Fruit fly (Drosophila melanogaster) whole organism, embryonic: ENCODE data around the gene CG5377.

ENCODE experiments used
- CG10274 ChIP-seq: fragments of 200-800 bp; sonication (Bioruptor generic); optimal IDR thresholded peaks from 3 replicates; lab custom pipeline; 2017; ENCODE audit warnings: missing biosample characterization, mild to moderate bottlenecking, missing genetic modification characterization
- CG11456 ChIP-seq: fragments of 200-800 bp; sonication (Bioruptor generic); IDR thresholded peaks from 3 replicates; pipeline ENCODE4 v1.3.6; 2022; ENCODE audit warnings: missing biosample characterization, missing genetic modification characterization
- CG12219 ChIP-seq: fragments of 200-800 bp; sonication (Bioruptor generic); optimal IDR thresholded peaks from 3 replicates; lab custom pipeline; 2018; ENCODE audit warnings: missing biosample characterization, mild to moderate bottlenecking, missing genetic modification characterization
- CG12391 ChIP-seq: fragments of 200-800 bp; sonication (Bioruptor generic); optimal IDR thresholded peaks from 3 replicates; lab custom pipeline; 2018; ENCODE audit warnings: missing biosample characterization, mild to moderate bottlenecking, missing genetic modification characterization, moderate library complexity
- CG15073 ChIP-seq: fragments of 200-800 bp; sonication (Bioruptor generic); optimal IDR thresholded peaks from 2 replicates; lab custom pipeline; 2016; ENCODE audit warnings: missing biosample characterization, missing genetic modification characterization
- CG15696 ChIP-seq: fragments of 200-800 bp; sonication (Bioruptor generic); optimal IDR thresholded peaks from 2 replicates; lab custom pipeline; 2019; ENCODE audit warnings: missing biosample characterization, mild to moderate bottlenecking, missing genetic modification characterization, moderate library complexity
- CG17912 ChIP-seq: fragments of 200-800 bp; sonication (Bioruptor generic); optimal IDR thresholded peaks from 2 replicates; lab custom pipeline; 2018; ENCODE audit warnings: missing biosample characterization, mild to moderate bottlenecking, missing genetic modification characterization
- CG3281 ChIP-seq: fragments of 200-800 bp; sonication (Bioruptor generic); optimal IDR thresholded peaks from 3 replicates; lab custom pipeline; 2017; ENCODE audit warnings: missing biosample characterization, mild to moderate bottlenecking, missing genetic modification characterization
- CG6683 ChIP-seq: fragments of 200-800 bp; sonication (Bioruptor generic); optimal IDR thresholded peaks from 2 replicates; lab custom pipeline; 2017; ENCODE audit warnings: missing biosample characterization, mild to moderate bottlenecking, missing genetic modification characterization, missing genetic modification reagents
- CG6765 ChIP-seq: fragments of 200-800 bp; sonication (Bioruptor generic); optimal IDR thresholded peaks from 3 replicates; lab custom pipeline; 2017; ENCODE audit warnings: missing biosample characterization, mild to moderate bottlenecking, missing genetic modification characterization
- CG7963 ChIP-seq: fragments of 200-800 bp; sonication (Bioruptor generic); IDR thresholded peaks from 3 replicates; pipeline ENCODE4 v1.3.6; 2022; ENCODE audit warnings: missing biosample characterization, missing genetic modification characterization; ENCODE audit not compliant: partially characterized antibody
- CHES-1-like ChIP-seq: fragments of 200-800 bp; sonication (Bioruptor generic); optimal IDR thresholded peaks from 2 replicates; lab custom pipeline; 2016; ENCODE audit warnings: missing biosample characterization, missing genetic modification characterization
- Camta ChIP-seq: fragments of 200-800 bp; sonication (Bioruptor generic); optimal IDR thresholded peaks from 2 replicates; lab custom pipeline; 2016; ENCODE audit warnings: missing biosample characterization, missing genetic modification characterization
- Dp ChIP-seq: fragments of 200-800 bp; sonication (Bioruptor generic); optimal IDR thresholded peaks from 2 replicates; lab custom pipeline; 2018; ENCODE audit warnings: missing biosample characterization, mild to moderate bottlenecking, missing genetic modification characterization, moderate library complexity
- Drgx ChIP-seq: fragments of 200-800 bp; sonication (Bioruptor generic); IDR thresholded peaks from 2 replicates; pipeline ENCODE4 v1.3.6; 2022; ENCODE audit warnings: missing biosample characterization, missing genetic modification characterization
- E2f2 ChIP-seq: fragments of 200-800 bp; sonication (Bioruptor generic); IDR thresholded peaks from 2 replicates; pipeline ENCODE4 v1.3.6; 2022; ENCODE audit warnings: missing biosample characterization, missing genetic modification characterization
- ERR ChIP-seq: fragments of 200-800 bp; sonication (Bioruptor generic); optimal IDR thresholded peaks from 2 replicates; lab custom pipeline; 2016; ENCODE audit warnings: missing biosample characterization, missing genetic modification characterization
- Fer3 ChIP-seq: fragments of 200-800 bp; sonication (Bioruptor generic); optimal IDR thresholded peaks from 2 replicates; lab custom pipeline; 2018; ENCODE audit warnings: missing biosample characterization, mild to moderate bottlenecking, missing genetic modification characterization, moderate library complexity
- Gsc ChIP-seq: fragments of 200-800 bp; sonication (Bioruptor generic); IDR thresholded peaks from 2 replicates; pipeline ENCODE4 v1.3.6; 2022; ENCODE audit warnings: missing biosample characterization, missing genetic modification characterization
- H2.0 ChIP-seq: fragments of 200-800 bp; sonication (Bioruptor generic); IDR thresholded peaks from 2 replicates; pipeline ENCODE4 v1.3.6; 2022; ENCODE audit warnings: missing biosample characterization, missing genetic modification characterization
- HLHmδ ChIP-seq: fragments of 200-800 bp; sonication (Bioruptor generic); optimal IDR thresholded peaks from 2 replicates; lab custom pipeline; 2018; ENCODE audit warnings: missing biosample characterization, mild to moderate bottlenecking, missing genetic modification characterization, moderate library complexity
- Kr ChIP-seq: fragments of 200-800 bp; sonication (Bioruptor generic); optimal IDR thresholded peaks from 2 replicates; lab custom pipeline; 2017; ENCODE audit warnings: missing biosample characterization, mild to moderate bottlenecking, missing genetic modification characterization
- MTF-1 ChIP-seq: fragments of 200-800 bp; sonication (Bioruptor generic); optimal IDR thresholded peaks from 2 replicates; lab custom pipeline; 2018; ENCODE audit warnings: missing biosample characterization, mild to moderate bottlenecking, missing genetic modification characterization, borderline replicate concordance
- Med ChIP-seq: fragments of 200-800 bp; sonication (Bioruptor generic); peaks from one replicate; lab custom pipeline; 2016; ENCODE audit warnings: missing biosample characterization, missing genetic modification characterization, mild to moderate bottlenecking, inconsistent platforms, moderate library complexity
- Side ChIP-seq: fragments of 200-800 bp; sonication (Bioruptor generic); optimal IDR thresholded peaks from 2 replicates; lab custom pipeline; 2016; ENCODE audit warnings: missing biosample characterization, missing genetic modification characterization
- Sox102F ChIP-seq: fragments of 200-800 bp; sonication (Bioruptor generic); optimal IDR thresholded peaks from 2 replicates; lab custom pipeline; 2018; ENCODE audit warnings: missing biosample characterization, mild to moderate bottlenecking, missing genetic modification characterization, moderate library complexity
- Trl ChIP-seq, 3 experiments: fragments of >200 bp in 2 of 3; fragments of 200-800 bp in 1 of 3; sonication (Bioruptor generic) in 1 of 3; optimal IDR thresholded peaks; 2 replicates in 1 of 3; 3 replicates in 2 of 3; lab custom pipeline; 2016 to 2017; ENCODE audit warnings: missing biosample characterization in 1 of 3, missing genetic modification characterization in 1 of 3
- bab2 ChIP-seq: fragments of 200-800 bp; sonication (Bioruptor generic); optimal IDR thresholded peaks from 2 replicates; lab custom pipeline; 2016; ENCODE audit warnings: missing biosample characterization, missing genetic modification characterization
- btn ChIP-seq: fragments of 200-800 bp; sonication (Bioruptor generic); optimal IDR thresholded peaks from 2 replicates; lab custom pipeline; 2016; ENCODE audit warnings: missing biosample characterization, missing genetic modification characterization
- cas ChIP-seq: fragments of 200-800 bp; sonication (Bioruptor generic); IDR thresholded peaks from 2 replicates; pipeline ENCODE4 v1.3.6; 2022; ENCODE audit warnings: missing biosample characterization, missing genetic modification characterization
- fru ChIP-seq: fragments of >200 bp; optimal IDR thresholded peaks from 2 replicates; lab custom pipeline; 2017
- gce ChIP-seq: fragments of 200-800 bp; sonication (Bioruptor generic); IDR thresholded peaks from 3 replicates; pipeline ENCODE4 v1.3.6; 2022; ENCODE audit warnings: missing biosample characterization, missing genetic modification characterization
- gcm2 ChIP-seq: fragments of 200-800 bp; sonication (Bioruptor generic); optimal IDR thresholded peaks from 2 replicates; lab custom pipeline; 2016; ENCODE audit warnings: missing biosample characterization, missing genetic modification characterization
- gem ChIP-seq: fragments of 200-800 bp; sonication (Bioruptor generic); optimal IDR thresholded peaks from 2 replicates; lab custom pipeline; 2019; ENCODE audit warnings: missing biosample characterization, mild to moderate bottlenecking, missing genetic modification characterization, moderate library complexity
- grn ChIP-seq: fragments of 200-800 bp; sonication (Bioruptor generic); optimal IDR thresholded peaks from 3 replicates; lab custom pipeline; 2017; ENCODE audit warnings: missing biosample characterization, missing genetic modification characterization
- gro ChIP-seq: fragments of 200-800 bp; sonication (Bioruptor generic); optimal IDR thresholded peaks from 2 replicates; lab custom pipeline; 2016; ENCODE audit warnings: missing biosample characterization, missing genetic modification characterization
- gt ChIP-seq: fragments of 200-800 bp; sonication (Bioruptor generic); IDR thresholded peaks from 2 replicates; pipeline ENCODE4 v1.3.6; 2022; ENCODE audit warnings: missing biosample characterization, missing genetic modification characterization
- ken ChIP-seq: fragments of 200-800 bp; sonication (Bioruptor generic); IDR thresholded peaks from 3 replicates; pipeline ENCODE4 v1.3.6; 2022; ENCODE audit warnings: missing biosample characterization, missing genetic modification characterization
- knrl ChIP-seq: fragments of 200-800 bp; sonication (Bioruptor generic); IDR thresholded peaks from 3 replicates; pipeline ENCODE4 v1.3.6; 2022; ENCODE audit warnings: missing biosample characterization, missing genetic modification characterization; ENCODE audit not compliant: partially characterized antibody
- nau ChIP-seq: fragments of 200-800 bp; sonication (Bioruptor generic); optimal IDR thresholded peaks from 3 replicates; lab custom pipeline; 2017; ENCODE audit warnings: missing biosample characterization, mild to moderate bottlenecking, missing genetic modification characterization, missing genetic modification reagents
- peb ChIP-seq: fragments of 200-800 bp; sonication (Bioruptor generic); IDR thresholded peaks from 2 replicates; pipeline ENCODE4 v1.3.6; 2022; ENCODE audit warnings: missing biosample characterization, missing genetic modification characterization
- prd ChIP-seq, 3 experiments: fragments of >200 bp in 2 of 3; fragments of 200-800 bp in 1 of 3; sonication (Bioruptor generic) in 1 of 3; optimal IDR thresholded peaks in 2 of 3; IDR thresholded peaks in 1 of 3; 2 replicates in 2 of 3; 3 replicates in 1 of 3; pipeline versions ENCODE4 v1.3.6 to Lab custom; 2017 to 2022; ENCODE audit warnings: missing biosample characterization in 1 of 3, missing genetic modification characterization in 1 of 3
- salm ChIP-seq: fragments of 200-800 bp; sonication (Bioruptor generic); optimal IDR thresholded peaks from 2 replicates; lab custom pipeline; 2018; ENCODE audit warnings: missing biosample characterization, mild to moderate bottlenecking, missing genetic modification characterization
- sd ChIP-seq: fragments of 200-800 bp; sonication (Bioruptor generic); optimal IDR thresholded peaks from 3 replicates; lab custom pipeline; 2018; ENCODE audit warnings: missing biosample characterization, mild to moderate bottlenecking, missing genetic modification characterization, moderate library complexity
- slou ChIP-seq: fragments of 200-800 bp; sonication (Bioruptor generic); optimal IDR thresholded peaks from 3 replicates; lab custom pipeline; 2016; ENCODE audit warnings: missing biosample characterization, missing genetic modification characterization
- sqz ChIP-seq: fragments of 200-800 bp; sonication (Bioruptor generic); optimal IDR thresholded peaks from 3 replicates; lab custom pipeline; 2018; ENCODE audit warnings: missing biosample characterization, mild to moderate bottlenecking, missing genetic modification characterization
- sug ChIP-seq: fragments of 200-800 bp; optimal IDR thresholded peaks from 2 replicates; lab custom pipeline; 2019; ENCODE audit warnings: missing biosample characterization, mild to moderate bottlenecking, missing genetic modification characterization, moderate library complexity
- tgo ChIP-seq: fragments of 200-800 bp; sonication (Bioruptor generic); IDR thresholded peaks from 3 replicates; pipeline ENCODE4 v1.3.6; 2022; ENCODE audit warnings: missing biosample characterization, missing genetic modification characterization
- tio ChIP-seq: fragments of 200-800 bp; sonication (Bioruptor generic); optimal IDR thresholded peaks from 2 replicates; lab custom pipeline; 2017; ENCODE audit warnings: missing biosample characterization, missing genetic modification characterization, inconsistent platforms

The CG5377 gene

DNA sequence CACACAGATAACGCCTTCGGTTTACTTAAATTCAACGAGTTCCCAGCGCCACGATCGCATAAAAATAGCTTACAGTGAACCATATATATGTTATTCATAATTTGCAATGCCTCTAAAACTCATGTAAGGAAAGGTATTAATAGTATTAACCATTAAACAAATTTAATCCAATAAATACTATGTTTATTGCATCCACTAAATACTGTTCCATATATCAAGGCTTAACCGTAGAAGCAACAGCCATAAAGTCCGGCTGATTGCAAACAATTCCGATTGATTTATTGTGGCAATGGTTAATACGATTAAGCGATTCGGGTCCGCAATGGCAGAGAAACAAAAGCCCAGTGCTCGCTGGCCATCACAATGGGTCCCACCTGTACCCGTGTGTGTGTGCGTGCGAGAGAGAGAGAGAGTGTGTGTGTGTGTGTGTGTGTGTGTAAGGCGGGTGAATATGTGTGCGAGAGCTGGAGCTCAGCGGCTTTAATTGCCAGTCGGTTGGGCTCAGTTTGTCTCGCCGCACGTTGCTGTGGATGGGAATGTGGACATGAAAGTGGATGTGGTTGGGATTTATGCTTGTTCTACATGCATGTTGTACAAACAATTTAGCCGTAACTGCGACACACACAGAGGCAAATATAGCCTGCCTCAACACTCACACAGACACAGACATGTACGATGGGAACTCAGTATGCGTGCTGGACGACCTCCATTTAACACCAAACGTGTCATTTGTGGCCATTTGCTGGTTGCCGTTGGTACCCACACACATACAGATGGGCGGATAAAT is 26.8 kb upstream of the CG5377 start (continued):
- TF ChIP-seq gro (GFP tag; lab: Kevin White, UChicago) (no peak), ken (no peak), CG6765 (GFP tag; lab: Kevin White, UChicago) (peak; percentile 7), CG3281 (GFP tag; lab: Kevin White, UChicago) (peak; percentile 8), Kr (GFP tag; lab: Kevin White, UChicago) (no peak), gce (no peak), CG15073 (GFP tag; lab: Kevin White, UChicago) (no peak), btn (no peak), fru (no peak), HLHmδ (no peak), cas (no peak), knrl (no peak), gem (peak; percentile 69), nau (GFP tag; lab: Kevin White, UChicago) (peak; percentile 50), tgo (GFP tag; lab: Robert Waterston, UW) (peak; percentile 28; the same call in 2 of the 3 replicates), Sox102F (GFP tag; lab: Kevin White, UChicago) (no peak), CG12219 (GFP tag; lab: Kevin White, UChicago) (no peak), CG17912 (GFP tag; lab: Kevin White, UChicago) (no peak), tio (GFP tag; lab: Kevin White, UChicago) (no peak), MTF-1 (no peak), salm (tag; lab: Kevin White, UChicago) (no peak), sug (tag; lab: Kevin White, UChicago) (peak; percentile 2), Trl (optimal IDR thresholded peaks at IDR 0.05; lab: Kevin White, UChicago) (no peak), Trl (GFP tag; optimal IDR thresholded peaks at IDR 0.05; lab: Kevin White, UChicago) (no peak), CG12391 (tag; lab: Kevin White, UChicago) (no peak), CG15696 (tag; lab: Kevin White, UChicago) (no peak), Side (GFP tag; lab: Kevin White, UChicago) (no peak), peb (no peak), Camta (GFP tag; lab: Kevin White, UChicago) (no peak), Med (peak; percentile 79), Fer3 (tag; lab: Kevin White, UChicago) (peak; percentile 44), gt (GFP tag; lab: Robert Waterston, UW) (no peak), CHES-1-like (GFP tag; lab: Kevin White, UChicago) (no peak), sqz (no peak), CG6683 (GFP tag; lab: Kevin White, UChicago) (peak; percentile 0), ERR (GFP tag; lab: Kevin White, UChicago) (no peak), CG7963 (GFP tag; lab: Robert Waterston, UW) (no peak), prd (optimal IDR thresholded peaks at IDR 0.05; lab: Kevin White, UChicago) (no peak), prd (GFP tag; IDR thresholded peaks at IDR 0.05; lab: Robert Waterston, UW) (0 out of 3 replicates have a peak, but pooled peaks have one; percentile 33), gcm2 (GFP tag; lab: Kevin White, UChicago) (no peak), CG10274 (GFP tag; lab: Kevin White, UChicago) (no peak), slou (GFP tag; lab: Kevin White, UChicago) (no peak), H2.0 (GFP tag; lab: Robert Waterston, UW) (no peak), E2f2 (GFP tag; lab: Robert Waterston, UW) (no peak), CG11456 (GFP tag; lab: Robert Waterston, UW) (no peak), sd (tag; lab: Kevin White, UChicago) (no peak), Dp (no peak), Gsc (GFP tag; lab: Robert Waterston, UW) (no peak), bab2 (no peak), Drgx (GFP tag; lab: Robert Waterston, UW) (no peak), grn (no peak)
